Fruit fly (Drosophila melanogaster): ENCODE data around the gene CG42818.
A peak's percentile ranks its signal among the peaks of the same experiment; 100 is the strongest.

The CG42818 gene

DNA sequence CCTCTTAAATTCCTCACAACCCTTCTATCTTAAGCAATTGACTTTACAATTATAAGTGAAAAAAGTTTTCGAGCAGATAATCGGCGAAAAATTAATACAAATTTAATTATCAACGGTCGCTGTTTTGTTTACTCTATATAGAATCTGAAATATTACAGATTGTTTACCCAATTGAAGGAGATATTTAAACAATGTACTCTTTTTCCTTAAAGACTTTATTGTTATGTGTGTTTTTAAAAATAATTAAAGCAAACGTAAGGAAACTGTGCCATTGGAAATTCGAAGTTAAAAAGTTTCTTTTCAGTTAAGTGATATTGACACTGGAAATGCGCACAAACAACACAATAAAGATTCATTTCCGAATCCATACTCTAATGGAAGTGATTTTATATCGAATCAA lies at the start of gene CG42818:
Gene CG42818 (plus strand): TSS at position 301 of the 400 bp plus-strand sequence.
- no peak for TF ChIP-seq CG7045 (GFP tag; optimal IDR thresholded peaks at IDR 0.05)
- no peak for TF ChIP-seq toe (GFP tag; optimal IDR thresholded peaks at IDR 0.05)
- no peak for TF ChIP-seq ovo (GFP tag; optimal IDR thresholded peaks at IDR 0.05)
- TF ChIP-seq Clk (GFP tag; optimal IDR thresholded peaks at IDR 0.05): no peak
- TF ChIP-seq kay (GFP tag; ENCODE audit: borderline replicate concordance): no peak
- TF ChIP-seq CG33017 (tag; optimal IDR thresholded peaks at IDR 0.05): no peak
- no peak for TF ChIP-seq cic (GFP tag; optimal IDR thresholded peaks at IDR 0.05)
- TF ChIP-seq CG14711 (tag; optimal IDR thresholded peaks at IDR 0.05): no peak
- TF ChIP-seq bab1 (GFP tag; optimal IDR thresholded peaks at IDR 0.05): no peak
- no peak for TF ChIP-seq Mnt (GFP tag; optimal IDR thresholded peaks at IDR 0.05)
- no peak for TF ChIP-seq cnc (optimal IDR thresholded peaks at IDR 0.05)
- no peak for TF ChIP-seq pad (GFP tag; optimal IDR thresholded peaks at IDR 0.05)
- no peak for TF ChIP-seq CG7101 (tag; optimal IDR thresholded peaks at IDR 0.05)
- no peak for TF ChIP-seq CG11617 (GFP tag; optimal IDR thresholded peaks at IDR 0.05)
- TF ChIP-seq tj (GFP tag; optimal IDR thresholded peaks at IDR 0.05): no peak
- TF ChIP-seq CG5204 (GFP tag; optimal IDR thresholded peaks at IDR 0.05): no peak
- TF ChIP-seq CG1620 (GFP tag; optimal IDR thresholded peaks at IDR 0.05): no peak
- TF ChIP-seq Hr96 (GFP tag; optimal IDR thresholded peaks at IDR 0.05): no peak

DNA sequence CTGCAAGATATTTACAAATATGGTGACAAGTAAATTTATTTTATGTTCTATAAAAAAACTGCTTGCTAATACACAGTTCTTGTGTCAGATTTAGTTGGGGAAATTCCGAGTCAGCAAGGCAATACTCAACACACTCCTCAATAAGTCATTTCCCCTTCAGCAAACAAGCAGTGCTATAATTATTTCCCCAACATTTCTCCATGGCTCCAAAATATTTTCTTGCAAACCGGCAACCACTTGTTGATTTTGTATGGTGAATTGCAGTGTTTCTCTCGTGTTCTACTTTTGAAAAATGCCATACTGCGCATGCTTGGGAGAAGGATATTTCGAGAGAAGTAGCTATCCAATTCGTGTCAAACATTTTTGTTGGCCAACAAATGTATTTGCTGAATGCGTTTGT lies 43.6 kb upstream of the CG42818 start:
- no peak for TF ChIP-seq kay (GFP tag; ENCODE audit: borderline replicate concordance)
- peak; percentile 95 for TF ChIP-seq pad (GFP tag; optimal IDR thresholded peaks at IDR 0.05)
- TF ChIP-seq ovo (GFP tag; optimal IDR thresholded peaks at IDR 0.05): no peak
- no peak for TF ChIP-seq toe (GFP tag; optimal IDR thresholded peaks at IDR 0.05)
- TF ChIP-seq CG33017 (tag; optimal IDR thresholded peaks at IDR 0.05): no peak
- TF ChIP-seq CG7101 (tag; optimal IDR thresholded peaks at IDR 0.05): no peak
- TF ChIP-seq CG14711 (tag; optimal IDR thresholded peaks at IDR 0.05): no peak
- TF ChIP-seq tj (GFP tag; optimal IDR thresholded peaks at IDR 0.05): no peak

DNA sequence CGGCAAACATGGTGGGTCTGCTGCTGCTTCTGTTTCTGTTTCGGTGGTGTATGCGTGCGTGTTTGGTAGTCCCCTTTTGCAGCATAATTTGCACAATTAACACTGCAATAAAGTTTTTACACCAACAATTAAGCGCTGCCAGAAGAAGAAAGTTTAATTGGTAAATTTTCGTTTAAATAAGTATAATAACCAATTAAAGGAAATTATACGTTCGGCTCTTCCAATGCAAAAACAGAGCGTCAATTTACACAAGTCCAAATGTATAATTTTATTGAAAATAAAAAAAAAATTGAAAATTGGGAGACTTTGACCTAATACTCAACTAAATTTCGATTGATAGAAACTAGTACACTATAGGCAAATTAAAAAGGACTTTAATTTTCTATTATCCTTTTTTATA lies 30.6 kb upstream of the CG42818 start, which contains the start of gene CG31819:
Gene CG31819 (plus strand): TSS at position 301 of the 400 bp plus-strand sequence.
- no peak for TF ChIP-seq CG14711 (tag; optimal IDR thresholded peaks at IDR 0.05)
- TF ChIP-seq ovo (GFP tag; optimal IDR thresholded peaks at IDR 0.05): no peak
- no peak for TF ChIP-seq CG5204 (GFP tag; optimal IDR thresholded peaks at IDR 0.05)
- no peak for TF ChIP-seq kay (GFP tag; ENCODE audit: borderline replicate concordance)
- no peak for TF ChIP-seq pad (GFP tag; optimal IDR thresholded peaks at IDR 0.05)

DNA sequence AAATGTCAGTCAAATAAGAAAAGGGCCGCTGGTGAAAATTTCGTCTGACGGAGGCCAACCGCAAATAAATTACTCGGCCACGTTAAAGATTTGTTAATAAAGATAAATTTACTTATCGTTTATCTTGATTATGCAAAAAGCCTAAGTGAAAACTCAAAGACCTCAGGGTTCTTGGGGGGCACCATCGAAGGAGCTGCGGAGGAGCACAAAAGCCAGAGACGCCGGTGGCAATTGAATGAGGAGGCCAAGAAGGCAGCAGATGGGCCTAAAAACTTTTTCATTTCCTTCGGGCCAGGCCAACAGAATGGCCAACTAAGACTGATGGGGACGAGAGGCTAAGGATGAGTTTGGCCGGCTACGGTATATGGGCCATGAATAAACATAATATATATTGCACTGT lies 25.4 kb upstream of the CG42818 start:
- TF ChIP-seq CG7045 (GFP tag; optimal IDR thresholded peaks at IDR 0.05) (no peak), CG7101 (tag; optimal IDR thresholded peaks at IDR 0.05) (no peak), CG11617 (GFP tag; optimal IDR thresholded peaks at IDR 0.05) (no peak), cic (GFP tag; optimal IDR thresholded peaks at IDR 0.05) (no peak), CG14711 (tag; optimal IDR thresholded peaks at IDR 0.05) (no peak), tj (GFP tag; optimal IDR thresholded peaks at IDR 0.05) (no peak), ovo (GFP tag; optimal IDR thresholded peaks at IDR 0.05) (no peak), CG1620 (GFP tag; optimal IDR thresholded peaks at IDR 0.05) (no peak), toe (GFP tag; optimal IDR thresholded peaks at IDR 0.05) (no peak), Clk (GFP tag; optimal IDR thresholded peaks at IDR 0.05) (no peak), Hr96 (GFP tag; optimal IDR thresholded peaks at IDR 0.05) (no peak), CG5204 (GFP tag; optimal IDR thresholded peaks at IDR 0.05) (no peak), cnc (optimal IDR thresholded peaks at IDR 0.05) (no peak), Mnt (GFP tag; optimal IDR thresholded peaks at IDR 0.05) (no peak), CG33017 (tag; optimal IDR thresholded peaks at IDR 0.05) (no peak), Crg-1 (GFP tag; optimal IDR thresholded peaks at IDR 0.05) (no peak), pad (GFP tag; optimal IDR thresholded peaks at IDR 0.05) (no peak), kay (GFP tag; ENCODE audit: borderline replicate concordance) (no peak), CG12768 (GFP tag; optimal IDR thresholded peaks at IDR 0.05) (no peak), bab1 (GFP tag; optimal IDR thresholded peaks at IDR 0.05) (no peak)

DNA sequence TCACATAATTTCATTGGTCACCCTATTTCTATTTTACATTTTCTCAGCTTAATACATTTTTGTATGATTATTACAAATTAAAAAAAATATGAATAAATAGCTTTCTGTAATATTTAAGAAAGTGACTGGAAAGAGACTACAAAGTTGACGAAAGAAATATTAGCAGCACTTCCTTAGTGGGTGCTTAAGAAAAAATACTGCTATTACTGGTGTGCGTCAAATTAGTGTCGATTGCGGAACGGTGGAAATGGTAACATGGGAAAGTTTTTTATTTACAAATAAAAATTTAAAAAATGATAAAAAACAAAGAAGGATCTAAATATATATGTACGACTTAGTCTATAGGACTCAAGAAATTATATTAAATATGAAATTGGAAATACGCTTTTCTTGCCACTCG lies 17.8 kb upstream of the CG42818 start:
- TF ChIP-seq CG7045 (GFP tag; optimal IDR thresholded peaks at IDR 0.05) (no peak), CG33017 (tag; optimal IDR thresholded peaks at IDR 0.05) (no peak), Clk (GFP tag; optimal IDR thresholded peaks at IDR 0.05) (no peak), ovo (GFP tag; optimal IDR thresholded peaks at IDR 0.05) (no peak), CG11617 (GFP tag; optimal IDR thresholded peaks at IDR 0.05) (no peak), tj (GFP tag; optimal IDR thresholded peaks at IDR 0.05) (no peak)

DNA sequence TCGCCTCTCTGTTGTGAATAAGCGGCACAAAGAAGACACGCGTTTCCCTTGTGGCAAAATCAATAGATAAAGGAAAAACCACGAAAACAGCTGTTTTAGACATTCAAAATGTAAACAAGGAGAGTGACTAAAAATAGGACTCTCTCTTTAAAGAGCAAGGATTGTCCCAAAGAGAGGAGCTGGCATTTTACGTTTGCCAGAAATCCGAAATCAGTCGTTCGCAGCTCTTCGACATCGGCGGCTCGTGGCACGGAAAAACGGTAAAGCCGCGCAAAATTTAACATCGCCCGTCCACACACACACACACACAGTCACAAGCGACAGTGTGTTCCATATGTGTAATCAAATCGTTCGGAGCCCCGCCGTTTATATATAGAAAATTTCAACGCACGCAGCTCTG lies 10.5 kb upstream of the CG42818 start, which contains the start of gene Ca-Ma2d:
Gene Ca-Ma2d (plus strand): TSS at position 211 of the 400 bp plus-strand sequence.
- TF ChIP-seq CG5204 (GFP tag; optimal IDR thresholded peaks at IDR 0.05): no peak
- no peak for TF ChIP-seq Mnt (GFP tag; optimal IDR thresholded peaks at IDR 0.05)
- no peak for TF ChIP-seq CG12768 (GFP tag; optimal IDR thresholded peaks at IDR 0.05)
- no peak for TF ChIP-seq CG1620 (GFP tag; optimal IDR thresholded peaks at IDR 0.05)
- peak; percentile 18 for TF ChIP-seq CG7045 (GFP tag; optimal IDR thresholded peaks at IDR 0.05)
- TF ChIP-seq cic (GFP tag; optimal IDR thresholded peaks at IDR 0.05): no peak
- TF ChIP-seq CG7101 (tag; optimal IDR thresholded peaks at IDR 0.05): no peak

DNA sequence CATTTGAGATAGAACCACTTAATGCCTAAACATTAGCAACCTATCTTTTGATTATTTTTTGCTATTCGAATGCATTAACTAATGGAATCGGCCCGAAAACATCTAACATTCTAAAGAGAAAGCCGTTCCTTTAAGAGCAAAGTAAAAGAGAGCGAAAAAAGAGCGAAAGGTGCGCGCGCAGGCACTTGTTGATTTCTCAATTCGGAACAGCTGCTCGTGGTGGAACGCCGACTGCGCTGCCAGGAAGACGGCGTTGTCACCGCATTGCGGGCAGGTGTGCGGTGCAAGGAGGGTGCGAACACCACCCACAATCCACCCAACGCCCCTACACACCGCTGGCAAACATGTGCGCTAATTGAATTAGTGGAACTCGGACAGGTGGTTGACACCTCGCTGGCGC lies 6.9 kb upstream of the CG42818 start:
- TF ChIP-seq Mnt (GFP tag; optimal IDR thresholded peaks at IDR 0.05) (peak; percentile 41), toe (GFP tag; optimal IDR thresholded peaks at IDR 0.05) (no peak)

All from whole organism, adult.